Fruit fly (Drosophila melanogaster): ENCODE measurements around the gene CG18675.
A peak's percentile ranks its signal among the peaks of the same experiment; 100 is the strongest.

CG18675 gene

dm6 chr3L:4236097-4236572 lies 62.5 kb downstream of the CG18675 start, which contains the start of gene ImpL2:
Gene ImpL2 (minus strand): TSS chr3L:4236147.
- no peak for TF ChIP-seq noc (tag; optimal IDR thresholded peaks at IDR 0.05)

dm6 chr3L:4238195-4238594 lies 64.5 kb downstream of the CG18675 start:
- TF ChIP-seq noc (tag; optimal IDR thresholded peaks at IDR 0.05): no peak

- TF ChIP-seq noc (tag; optimal IDR thresholded peaks at IDR 0.05): peak; percentile 96
Measured at dm6 chr3L:4239442-4240322, 66.0 kb downstream of the CG18675 start, which contains the start of gene Sqor. Gene Sqor (plus strand): TSS chr3L:4240173.

DNA sequence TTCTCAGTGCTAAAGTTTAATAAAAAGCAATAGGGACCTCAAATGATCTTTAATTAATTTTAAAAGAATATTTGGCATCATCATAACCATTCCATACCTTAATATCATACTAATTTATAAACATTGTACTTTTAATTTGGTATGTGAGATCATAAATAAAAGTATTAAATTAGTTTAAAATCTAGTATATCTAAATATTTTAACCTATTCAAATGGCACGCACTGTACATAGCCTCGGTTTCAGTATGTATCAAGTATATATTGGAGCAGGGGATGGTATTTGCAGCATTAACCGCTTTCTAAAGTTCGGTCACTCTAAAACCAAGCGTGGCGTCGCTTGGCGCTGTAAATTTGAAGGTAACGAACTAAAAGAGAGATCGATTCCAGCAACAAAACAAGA lies 68.7 kb downstream of the CG18675 start, which contains the start of gene pav:
TSS of gene pav (plus strand) at position 307 of the 400 bp plus-strand sequence.
- no peak for TF ChIP-seq noc (tag; optimal IDR thresholded peaks at IDR 0.05)

All from whole organism, larva.